Fruit fly (Drosophila melanogaster) whole organism, prepupa: ENCODE results near the gene Tcs3.

Source experiments
- CG15336 ChIP-seq: fragments of 200-800 bp; sonication (Bioruptor generic); IDR thresholded peaks from 2 replicates; pipeline ENCODE4 v1.3.6; 2022; ENCODE audit warnings: missing biosample characterization, missing genetic modification characterization
- CG6163 ChIP-seq: fragments of 200-800 bp; sonication (Bioruptor generic); IDR thresholded peaks from 3 replicates; pipeline ENCODE4 v1.3.6; 2022; ENCODE audit warnings: missing biosample characterization, missing genetic modification characterization
- Sox15 ChIP-seq: fragments of 200-800 bp; sonication (Bioruptor generic); optimal IDR thresholded peaks from 3 replicates; lab custom pipeline; 2016; ENCODE audit warnings: missing biosample characterization, missing genetic modification characterization
- fd85E ChIP-seq: fragments of 200-800 bp; sonication (Bioruptor generic); optimal IDR thresholded peaks from 3 replicates; lab custom pipeline; 2016; ENCODE audit warnings: missing biosample characterization, missing genetic modification characterization
- pdm3 ChIP-seq: fragments of 200-800 bp; sonication (Bioruptor generic); optimal IDR thresholded peaks from 3 replicates; lab custom pipeline; 2016; ENCODE audit warnings: missing biosample characterization, missing genetic modification characterization

DNA sequence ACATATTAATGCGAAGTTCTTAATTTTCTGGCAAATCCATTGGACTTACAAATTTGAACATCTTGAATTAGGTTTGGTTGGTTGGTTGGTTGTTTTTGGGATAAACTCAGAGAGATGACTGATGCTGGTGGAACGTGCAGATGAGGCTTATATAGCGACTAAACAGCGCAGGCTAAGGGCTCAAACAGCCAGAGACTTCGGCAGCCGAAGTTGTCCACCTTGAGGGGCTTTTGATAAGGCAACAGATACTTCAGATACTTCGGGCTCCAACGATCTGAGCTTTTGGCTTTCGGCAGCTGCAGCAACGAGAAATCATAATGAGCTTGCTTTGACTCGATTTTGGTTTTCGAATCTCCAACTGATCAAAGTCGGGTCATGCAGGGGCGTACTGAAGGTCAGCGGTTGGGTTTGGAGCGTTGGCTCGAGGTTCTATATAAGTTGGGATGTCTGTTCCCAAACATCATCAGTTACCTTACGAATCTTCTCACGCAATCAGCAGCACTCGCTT is 32.3 kb upstream of the Tcs3 start, which contains the start of the genes CG13041 and CG13060:
- no peak for TF ChIP-seq CG15336
- TF ChIP-seq Sox15 (GFP tag; lab: Kevin White, UChicago): no peak
- no peak for TF ChIP-seq fd85E (GFP tag; lab: Kevin White, UChicago)
- no peak for TF ChIP-seq CG6163
- no peak for TF ChIP-seq pdm3 (GFP tag; lab: Kevin White, UChicago)
